Worm (Caenorhabditis elegans): ENCODE results near the gene fbxa-105.

fbxa-105 gene

ce11 chrV:7424336-7424735, 32.5 kb upstream of the fbxa-105 start, which contains the start of gene F18E3.10:
TSS of gene F18E3.10 (minus strand) at chrV:7424436.
- TF ChIP-seq hmg-11 (tag; optimal IDR thresholded peaks at IDR 0.05) = no peak
- no peak for TF ChIP-seq egl-5 (tag; optimal IDR thresholded peaks at IDR 0.05)
- TF ChIP-seq unc-39 (tag; optimal IDR thresholded peaks at IDR 0.05) = no peak
- no peak for TF ChIP-seq nhr-237 (tag; optimal IDR thresholded peaks at IDR 0.05)

DNA sequence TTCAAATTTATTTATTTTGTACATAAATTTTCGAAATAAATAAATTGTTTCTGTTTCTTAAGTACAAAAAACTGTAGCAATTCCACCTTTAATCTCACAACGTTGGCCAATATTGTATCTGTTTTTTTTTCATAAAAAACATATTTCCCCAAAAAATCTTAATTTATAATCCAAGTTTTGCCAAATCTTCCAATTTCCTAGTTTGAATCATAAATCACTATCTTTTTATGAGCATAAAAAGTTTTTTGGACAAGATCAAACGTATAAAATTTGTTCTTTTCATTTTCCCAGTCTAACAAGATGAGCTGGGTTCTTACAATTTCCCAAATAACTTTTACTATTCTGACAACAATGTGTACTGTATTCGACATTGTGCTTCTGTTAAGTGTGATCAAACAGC, 28.3 kb upstream of the fbxa-105 start, which contains the start of gene srxa-4:
srxa-4 (plus strand) TSS at position 301 of the 400 bp plus-strand sequence.
- TF ChIP-seq nhr-23 (tag; optimal IDR thresholded peaks at IDR 0.05) = no peak
- TF ChIP-seq nfya-1 (tag; optimal IDR thresholded peaks at IDR 0.05; ENCODE audit: insufficient read depth) = no peak
- no peak for TF ChIP-seq nhr-237 (tag; optimal IDR thresholded peaks at IDR 0.05)
- TF ChIP-seq zag-1 (tag; optimal IDR thresholded peaks at IDR 0.05) = no peak
- no peak for TF ChIP-seq mdl-1 (tag; optimal IDR thresholded peaks at IDR 0.05)
- no peak for TF ChIP-seq elt-3 (tag; optimal IDR thresholded peaks at IDR 0.05)
- TF ChIP-seq R02D3.7 (tag; optimal IDR thresholded peaks at IDR 0.05) = no peak
- TF ChIP-seq jun-1 (tag; optimal IDR thresholded peaks at IDR 0.05) = no peak
- TF ChIP-seq sea-2 (GFP tag; optimal IDR thresholded peaks at IDR 0.05) = no peak
- no peak for TF ChIP-seq nhr-12 (tag; optimal IDR thresholded peaks at IDR 0.05)

DNA sequence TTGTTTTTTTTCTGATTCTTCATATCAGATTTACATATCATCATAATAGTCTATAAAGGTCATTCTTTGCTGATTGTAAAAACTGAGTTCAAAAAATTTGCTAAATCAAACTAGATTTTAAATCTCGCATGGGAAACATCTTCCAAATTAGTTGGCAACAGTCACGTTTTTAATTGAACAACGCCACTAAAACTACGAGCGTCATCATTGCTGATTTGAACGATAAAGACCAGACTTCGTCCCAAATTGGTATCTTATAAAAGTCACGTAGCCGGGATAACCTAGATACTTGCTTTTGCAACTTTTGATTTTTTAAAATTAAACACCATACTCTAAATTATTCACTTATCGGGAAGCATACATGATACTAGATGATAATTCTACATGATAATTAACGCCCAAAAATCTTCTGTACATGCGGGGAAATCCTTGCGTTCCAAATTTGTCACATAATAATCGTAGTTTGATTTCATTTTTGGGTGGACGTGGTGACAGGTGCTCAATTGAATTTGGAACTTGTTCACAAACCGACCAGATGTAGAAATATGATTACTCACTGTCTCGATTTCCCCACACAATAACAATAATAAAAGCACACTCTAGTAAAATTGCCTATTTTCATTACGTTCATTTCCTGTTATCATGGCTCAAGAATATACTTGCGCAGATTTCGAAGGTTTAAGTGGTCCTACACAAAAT, 25.3 kb upstream of the fbxa-105 start, which contains the start of gene srw-67:
srw-67 (plus strand) TSS at position 643 of the 699 bp plus-strand sequence.
- no peak for TF ChIP-seq nhr-67 (tag; optimal IDR thresholded peaks at IDR 0.05)
- no peak for TF ChIP-seq ceh-82 (tag; optimal IDR thresholded peaks at IDR 0.05)
- peak; percentile 62 for TF ChIP-seq nhr-43 (tag; optimal IDR thresholded peaks at IDR 0.05; ENCODE audit: poor library complexity, severe bottlenecking)

- TF ChIP-seq nhr-67 (tag; optimal IDR thresholded peaks at IDR 0.05) (no peak), ceh-82 (tag; optimal IDR thresholded peaks at IDR 0.05) (no peak), elt-2 (tag; optimal IDR thresholded peaks at IDR 0.05) (no peak), skn-1 (tag; optimal IDR thresholded peaks at IDR 0.05) (no peak), unc-62 (GFP tag; optimal IDR thresholded peaks at IDR 0.05) (no peak), nhr-23 (tag; optimal IDR thresholded peaks at IDR 0.05) (peak; percentile 7), egl-5 (tag; optimal IDR thresholded peaks at IDR 0.05) (no peak), nhr-76 (tag; optimal IDR thresholded peaks at IDR 0.05) (no peak), nhr-43 (tag; optimal IDR thresholded peaks at IDR 0.05; ENCODE audit: poor library complexity, severe bottlenecking) (peak; percentile 20), daf-12 (tag; optimal IDR thresholded peaks at IDR 0.05) (no peak), nhr-77 (tag; optimal IDR thresholded peaks at IDR 0.05) (no peak), ceh-28 (tag; optimal IDR thresholded peaks at IDR 0.05) (no peak), nhr-11 (tag; optimal IDR thresholded peaks at IDR 0.05) (no peak), jun-1 (tag; optimal IDR thresholded peaks at IDR 0.05) (no peak), elt-1 (tag; optimal IDR thresholded peaks at IDR 0.05) (no peak), ama-1 (optimal IDR thresholded peaks at IDR 0.05) (peak; percentile 57), fkh-10 (GFP tag; optimal IDR thresholded peaks at IDR 0.05) (no peak)
These were observed 24.7 kb upstream of the fbxa-105 start for ce11 chrV:7416569-7416968.

DNA sequence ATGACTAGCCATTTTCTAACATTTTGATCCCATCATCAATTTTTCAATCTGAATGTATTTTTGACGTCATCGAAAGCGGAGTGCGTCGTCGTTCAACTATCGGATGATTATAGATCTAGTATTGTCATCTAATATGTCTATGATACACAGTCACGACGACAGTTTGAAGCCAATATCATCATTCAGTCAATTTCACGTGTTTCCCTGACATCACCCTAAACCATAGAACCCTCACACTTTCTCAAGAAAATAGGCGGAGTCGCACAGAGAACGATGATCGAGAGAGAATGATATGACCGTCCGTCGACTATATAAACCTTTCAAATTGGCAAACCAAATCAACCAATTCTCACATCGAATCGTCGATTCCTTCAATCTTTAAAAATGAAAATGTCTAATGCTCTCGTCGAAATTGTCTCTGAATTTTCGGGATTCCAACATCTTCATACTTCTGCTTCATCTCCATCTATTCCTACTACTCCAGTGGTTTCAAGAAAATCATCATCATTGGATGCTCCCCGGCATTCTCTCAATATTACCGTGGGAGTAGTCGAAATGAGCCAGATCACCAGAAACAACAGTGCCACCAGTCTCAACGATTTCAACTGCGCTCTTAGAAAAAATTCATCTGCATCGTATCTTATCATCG, 24.1 kb upstream of the fbxa-105 start, which contains the start of gene F18E3.13:
F18E3.13 (plus strand) TSS at position 385 of the 649 bp plus-strand sequence.
- TF ChIP-seq nhr-23 (tag; optimal IDR thresholded peaks at IDR 0.05) (peak; percentile 85), nhr-76 (tag; optimal IDR thresholded peaks at IDR 0.05) (no peak), hmg-11 (tag; optimal IDR thresholded peaks at IDR 0.05) (no peak), ceh-9 (tag; optimal IDR thresholded peaks at IDR 0.05) (no peak), zag-1 (tag; optimal IDR thresholded peaks at IDR 0.05) (no peak), eor-1 (tag; optimal IDR thresholded peaks at IDR 0.05) (no peak), fkh-2 (tag; optimal IDR thresholded peaks at IDR 0.05) (no peak), egl-27 (tag; optimal IDR thresholded peaks at IDR 0.05) (peak; percentile 22), mml-1 (tag; optimal IDR thresholded peaks at IDR 0.05) (no peak), ceh-82 (tag; optimal IDR thresholded peaks at IDR 0.05) (no peak), skn-1 (tag; optimal IDR thresholded peaks at IDR 0.05) (no peak), mdl-1 (tag; optimal IDR thresholded peaks at IDR 0.05) (no peak), elt-1 (tag; optimal IDR thresholded peaks at IDR 0.05) (no peak), ceh-16 (tag; optimal IDR thresholded peaks at IDR 0.05) (no peak), nhr-11 (tag; optimal IDR thresholded peaks at IDR 0.05) (no peak), nhr-43 (tag; optimal IDR thresholded peaks at IDR 0.05; ENCODE audit: poor library complexity, severe bottlenecking) (peak; percentile 93), nhr-28 (tag; optimal IDR thresholded peaks at IDR 0.05) (no peak), pha-4 (tag; optimal IDR thresholded peaks at IDR 0.05) (no peak), aly-2 (tag; optimal IDR thresholded peaks at IDR 0.05) (no peak), sea-2 (GFP tag; optimal IDR thresholded peaks at IDR 0.05) (no peak), fkh-10 (GFP tag; optimal IDR thresholded peaks at IDR 0.05) (no peak), egl-5 (tag; optimal IDR thresholded peaks at IDR 0.05) (no peak), unc-62 (GFP tag; optimal IDR thresholded peaks at IDR 0.05) (no peak), fos-1 (tag; optimal IDR thresholded peaks at IDR 0.05) (no peak), ama-1 (optimal IDR thresholded peaks at IDR 0.05) (peak; percentile 93), daf-12 (tag; optimal IDR thresholded peaks at IDR 0.05) (no peak), ztf-11 (tag; optimal IDR thresholded peaks at IDR 0.05) (no peak), unc-39 (tag; optimal IDR thresholded peaks at IDR 0.05) (no peak), nhr-12 (tag; optimal IDR thresholded peaks at IDR 0.05) (no peak), tbx-2 (tag; optimal IDR thresholded peaks at IDR 0.05) (peak; percentile 34), nfya-1 (tag; optimal IDR thresholded peaks at IDR 0.05; ENCODE audit: insufficient read depth) (no peak), nhr-67 (tag; optimal IDR thresholded peaks at IDR 0.05) (no peak)
